Fruit fly (Drosophila melanogaster): ENCODE results near the gene bmm.

DNA sequence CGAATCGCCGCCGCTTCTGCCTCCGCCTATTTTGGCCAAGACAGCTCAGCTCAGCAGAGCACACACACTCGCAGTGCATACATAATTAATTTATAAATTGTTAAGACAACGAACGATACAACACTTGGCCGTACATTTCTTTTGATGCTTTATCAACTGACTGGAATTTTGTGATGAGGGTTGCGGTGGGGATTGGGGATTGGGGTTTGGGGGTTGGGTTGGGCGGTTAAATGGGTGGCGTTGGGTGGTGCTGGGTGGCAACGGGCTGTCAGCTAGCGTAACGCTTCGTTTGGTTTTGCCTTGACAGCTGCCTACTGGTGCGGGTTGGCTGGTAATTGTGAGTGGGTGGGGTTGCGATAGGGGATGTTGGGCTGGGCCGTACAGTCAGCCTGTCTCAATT, 36.2 kb upstream of the bmm start:
- TF ChIP-seq ttk (optimal IDR thresholded peaks at IDR 0.05) = no peak
- TF ChIP-seq Sin3A (optimal IDR thresholded peaks at IDR 0.05) = no peak
- no peak for TF ChIP-seq psq (optimal IDR thresholded peaks at IDR 0.05)
- no peak for TF ChIP-seq insv (optimal IDR thresholded peaks at IDR 0.05)
- no peak for TF ChIP-seq h (optimal IDR thresholded peaks at IDR 0.05)
- TF ChIP-seq Myc (optimal IDR thresholded peaks at IDR 0.05) = no peak
